Fruit fly (Drosophila melanogaster) whole organism, wandering third instar larva: Measurements from ENCODE around the gene CG31406.

Experiments
- Hnf4 ChIP-seq: fragments of 200-800 bp; sonication (Bioruptor generic); optimal IDR thresholded peaks from 2 replicates; lab custom pipeline; 2016; ENCODE audit warnings: missing biosample characterization, mild to moderate bottlenecking, missing genetic modification characterization
- Myc ChIP-seq: fragments of >200 bp; optimal IDR thresholded peaks from 2 replicates; lab custom pipeline; 2017
- Rel ChIP-seq, 2 experiments: fragments of 200-800 bp; sonication (Bioruptor generic) in 1 of 2; optimal IDR thresholded peaks; 2 replicates in 1 of 2; 3 replicates in 1 of 2; lab custom pipeline; 2016 to 2019; ENCODE audit warnings: mild to moderate bottlenecking in 2 of 2, missing biosample characterization in 2 of 2, missing genetic modification characterization in 2 of 2, moderate library complexity in 1 of 2
- pan ChIP-seq: fragments of >200 bp; optimal IDR thresholded peaks from 2 replicates; lab custom pipeline; 2017
- sv ChIP-seq: fragments of 200-800 bp; sonication (Bioruptor generic); optimal IDR thresholded peaks from 3 replicates; lab custom pipeline; 2016; ENCODE audit warnings: missing biosample characterization, missing genetic modification characterization

dm6 chr3R:10393020-10393653 lies 44.6 kb downstream of the CG31406 start:
- TF ChIP-seq Rel (GFP tag; optimal IDR thresholded peaks at IDR 0.05; lab: Kevin White, UChicago) (no peak), Rel (tag; optimal IDR thresholded peaks at IDR 0.05; lab: Kevin White, UChicago) (peak; percentile 12), Myc (no peak), pan (lab: Kevin White, UChicago) (no peak), Hnf4 (GFP tag; lab: Kevin White, UChicago) (no peak), sv (GFP tag; lab: Kevin White, UChicago) (no peak)
